Fruit fly (Drosophila melanogaster) whole organism, embryonic: Measurements from ENCODE around the gene Cyp12a4.

ENCODE experiments used
- Aef1 ChIP-seq: fragments of 200-800 bp; sonication (Bioruptor generic); IDR thresholded peaks from 3 replicates; pipeline ENCODE4 v1.3.6; 2022; ENCODE audit warnings: missing biosample characterization, missing genetic modification characterization
- Antp ChIP-seq: fragments of 200-800 bp; sonication (Bioruptor generic); optimal IDR thresholded peaks from 3 replicates; lab custom pipeline; 2016; ENCODE audit warnings: missing biosample characterization, missing genetic modification characterization
- Atf6 ChIP-seq: fragments of 200-800 bp; sonication (Bioruptor generic); IDR thresholded peaks from 2 replicates; pipeline ENCODE4 v1.3.6; 2022; ENCODE audit warnings: missing biosample characterization, missing genetic modification characterization
- C15 ChIP-seq: fragments of 200-800 bp; sonication (Bioruptor generic); IDR thresholded peaks from 3 replicates; pipeline ENCODE4 v1.3.6; 2022; ENCODE audit warnings: missing biosample characterization, missing genetic modification characterization
- CG10321 ChIP-seq: fragments of 200-800 bp; sonication (Bioruptor generic); IDR thresholded peaks from 2 replicates; pipeline ENCODE4 v1.3.6; 2022; ENCODE audit warnings: missing biosample characterization, missing genetic modification characterization
- CG14050 ChIP-seq: fragments of 200-800 bp; sonication (Bioruptor generic); IDR thresholded peaks from 3 replicates; pipeline ENCODE4 v1.3.6; 2022; ENCODE audit warnings: missing biosample characterization, missing genetic modification characterization
- CG15269 ChIP-seq: fragments of 200-800 bp; sonication (Bioruptor generic); optimal IDR thresholded peaks from 2 replicates; lab custom pipeline; 2018; ENCODE audit warnings: missing biosample characterization, mild to moderate bottlenecking, missing genetic modification characterization, moderate library complexity
- CG18011 ChIP-seq: fragments of 200-800 bp; sonication (Bioruptor generic); optimal IDR thresholded peaks from 2 replicates; lab custom pipeline; 2017; ENCODE audit warnings: missing biosample characterization, missing genetic modification characterization, mild to moderate bottlenecking, moderate library complexity, missing genotype
- CG18619 ChIP-seq: fragments of 200-800 bp; sonication (Bioruptor generic); optimal IDR thresholded peaks from 3 replicates; lab custom pipeline; 2017; ENCODE audit warnings: missing biosample characterization, mild to moderate bottlenecking, missing genetic modification characterization
- CG2116 ChIP-seq: fragments of 200-800 bp; sonication (Bioruptor generic); optimal IDR thresholded peaks from 3 replicates; lab custom pipeline; 2018; ENCODE audit warnings: missing biosample characterization, mild to moderate bottlenecking, missing genetic modification characterization
- CG2199 ChIP-seq: fragments of 200-800 bp; sonication (Bioruptor generic); IDR thresholded peaks from 3 replicates; pipeline ENCODE4 v1.3.6; 2022; ENCODE audit warnings: missing biosample characterization, missing genetic modification characterization
- CG34376 ChIP-seq: fragments of 200-800 bp; sonication (Bioruptor generic); optimal IDR thresholded peaks from 2 replicates; lab custom pipeline; 2018; ENCODE audit warnings: missing biosample characterization, mild to moderate bottlenecking, missing genetic modification characterization
- CG3847 ChIP-seq: fragments of 200-800 bp; sonication (Bioruptor generic); IDR thresholded peaks from 2 replicates; pipeline ENCODE4 v1.3.6; 2022; ENCODE audit warnings: missing biosample characterization, missing genetic modification characterization
- CG4617 ChIP-seq: fragments of 200-800 bp; sonication (Bioruptor generic); optimal IDR thresholded peaks from 3 replicates; lab custom pipeline; 2016; ENCODE audit warnings: missing biosample characterization, missing genetic modification characterization, borderline replicate concordance
- CG4854 ChIP-seq: fragments of 200-800 bp; sonication (Bioruptor generic); optimal IDR thresholded peaks from 2 replicates; lab custom pipeline; 2016; ENCODE audit warnings: missing biosample characterization, missing genetic modification characterization, inconsistent platforms
- CG6683 ChIP-seq: fragments of 200-800 bp; sonication (Bioruptor generic); optimal IDR thresholded peaks from 2 replicates; lab custom pipeline; 2017; ENCODE audit warnings: missing biosample characterization, mild to moderate bottlenecking, missing genetic modification characterization, missing genetic modification reagents
- CG6765 ChIP-seq: fragments of 200-800 bp; sonication (Bioruptor generic); optimal IDR thresholded peaks from 3 replicates; lab custom pipeline; 2017; ENCODE audit warnings: missing biosample characterization, mild to moderate bottlenecking, missing genetic modification characterization
- CG6854 ChIP-seq: fragments of 200-800 bp; sonication (Bioruptor generic); optimal IDR thresholded peaks from 3 replicates; lab custom pipeline; 2017; ENCODE audit warnings: missing biosample characterization, mild to moderate bottlenecking, missing genetic modification characterization
- CG7928 ChIP-seq: fragments of 200-800 bp; sonication (Bioruptor generic); optimal IDR thresholded peaks from 2 replicates; lab custom pipeline; 2017; ENCODE audit warnings: missing biosample characterization, mild to moderate bottlenecking, missing genetic modification characterization
- CG7987 ChIP-seq: fragments of 200-800 bp; sonication (Bioruptor generic); optimal IDR thresholded peaks from 2 replicates; lab custom pipeline; 2018; ENCODE audit warnings: missing biosample characterization, mild to moderate bottlenecking, missing genetic modification characterization, moderate library complexity
- CG8765 ChIP-seq: fragments of 200-800 bp; sonication (Bioruptor generic); IDR thresholded peaks from 2 replicates; pipeline ENCODE4 v1.3.6; 2022; ENCODE audit warnings: missing biosample characterization, missing genetic modification characterization
- CG9876 ChIP-seq: fragments of 200-800 bp; sonication (Bioruptor generic); optimal IDR thresholded peaks from 2 replicates; lab custom pipeline; 2016; ENCODE audit warnings: missing biosample characterization, missing genetic modification characterization
- Dad ChIP-seq: fragments of 200-800 bp; sonication (Bioruptor generic); optimal IDR thresholded peaks from 3 replicates; lab custom pipeline; 2016; ENCODE audit warnings: missing biosample characterization, missing genetic modification characterization
- Doc2 ChIP-seq: fragments of 200-800 bp; sonication (Bioruptor generic); IDR thresholded peaks from 2 replicates; pipeline ENCODE4 v1.3.6; 2022; ENCODE audit warnings: missing biosample characterization, missing genetic modification characterization
- E2f1 ChIP-seq: fragments of 200-800 bp; sonication (Bioruptor generic); IDR thresholded peaks from 2 replicates; pipeline ENCODE4 v1.3.6; 2022; ENCODE audit warnings: missing biosample characterization, missing genetic modification characterization
- H15 ChIP-seq: fragments of 200-800 bp; sonication (Bioruptor generic); IDR thresholded peaks from 3 replicates; pipeline ENCODE4 v1.3.6; 2022; ENCODE audit warnings: missing biosample characterization, missing genetic modification characterization
- H2.0 ChIP-seq: fragments of 200-800 bp; sonication (Bioruptor generic); IDR thresholded peaks from 2 replicates; pipeline ENCODE4 v1.3.6; 2022; ENCODE audit warnings: missing biosample characterization, missing genetic modification characterization
- Hmx ChIP-seq: fragments of 200-800 bp; sonication (Bioruptor generic); optimal IDR thresholded peaks from 2 replicates; lab custom pipeline; 2016; ENCODE audit warnings: missing biosample characterization, missing genetic modification characterization
- Hr39 ChIP-seq: fragments of >200 bp; optimal IDR thresholded peaks from 2 replicates; lab custom pipeline; 2017
- NC2β ChIP-seq: fragments of 200-800 bp; sonication (Bioruptor generic); optimal IDR thresholded peaks from 2 replicates; lab custom pipeline; 2016; ENCODE audit warnings: missing biosample characterization, missing genetic modification characterization
- Six4 ChIP-seq: fragments of 200-800 bp; sonication (Bioruptor generic); optimal IDR thresholded peaks from 2 replicates; lab custom pipeline; 2016; ENCODE audit warnings: missing biosample characterization, missing genetic modification characterization
- Trl ChIP-seq, 3 experiments: fragments of >200 bp in 2 of 3; fragments of 200-800 bp in 1 of 3; sonication (Bioruptor generic) in 1 of 3; optimal IDR thresholded peaks; 2 replicates in 1 of 3; 3 replicates in 2 of 3; lab custom pipeline; 2016 to 2017; ENCODE audit warnings: missing biosample characterization in 1 of 3, missing genetic modification characterization in 1 of 3
- ase ChIP-seq: fragments of 200-800 bp; sonication (Bioruptor generic); IDR thresholded peaks from 3 replicates; pipeline ENCODE4 v1.3.6; 2022; ENCODE audit warnings: missing biosample characterization, missing genetic modification characterization
- az2 ChIP-seq: fragments of 200-800 bp; sonication (Bioruptor generic); optimal IDR thresholded peaks from 3 replicates; lab custom pipeline; 2016; ENCODE audit warnings: missing biosample characterization, missing genetic modification characterization
- chm ChIP-seq: fragments of 200-800 bp; sonication (Bioruptor generic); IDR thresholded peaks from 2 replicates; pipeline ENCODE4 v1.3.6; 2022; ENCODE audit warnings: missing biosample characterization, missing genetic modification characterization
- dimm ChIP-seq: fragments of 200-800 bp; sonication (Bioruptor generic); IDR thresholded peaks from 2 replicates; pipeline ENCODE4 v1.3.6; 2022; ENCODE audit warnings: missing biosample characterization, missing genetic modification characterization
- dysf ChIP-seq: fragments of 200-800 bp; sonication (Bioruptor generic); IDR thresholded peaks from 3 replicates; pipeline ENCODE4 v1.3.6; 2022; ENCODE audit warnings: missing biosample characterization, missing genetic modification characterization
- ems ChIP-seq: fragments of 200-800 bp; sonication (Bioruptor generic); optimal IDR thresholded peaks from 3 replicates; lab custom pipeline; 2016; ENCODE audit warnings: missing biosample characterization, missing genetic modification characterization
- fd3F ChIP-seq: fragments of 200-800 bp; sonication (Bioruptor generic); optimal IDR thresholded peaks from 2 replicates; lab custom pipeline; 2018; ENCODE audit warnings: missing biosample characterization, mild to moderate bottlenecking, missing genetic modification characterization, moderate library complexity
- h ChIP-seq: fragments of >200 bp; optimal IDR thresholded peaks from 2 replicates; lab custom pipeline; 2017
- oc ChIP-seq: fragments of 200-800 bp; sonication (Bioruptor generic); optimal IDR thresholded peaks from 2 replicates; lab custom pipeline; 2018; ENCODE audit warnings: missing biosample characterization, mild to moderate bottlenecking, missing genetic modification characterization, moderate library complexity
- pros ChIP-seq: fragments of 200-800 bp; sonication (Bioruptor generic); optimal IDR thresholded peaks from 3 replicates; lab custom pipeline; 2019; ENCODE audit warnings: missing biosample characterization, mild to moderate bottlenecking, missing genetic modification characterization, moderate library complexity
- rib ChIP-seq: fragments of 200-800 bp; sonication (Bioruptor generic); IDR thresholded peaks from 2 replicates; pipeline ENCODE4 v1.3.6; 2022; ENCODE audit warnings: missing biosample characterization, missing genetic modification characterization
- ro ChIP-seq: fragments of 200-800 bp; sonication (Bioruptor generic); IDR thresholded peaks from 2 replicates; pipeline ENCODE4 v1.3.6; 2022; ENCODE audit warnings: missing biosample characterization, missing genetic modification characterization
- run ChIP-seq: fragments of 200-800 bp; sonication (Bioruptor generic); optimal IDR thresholded peaks from 3 replicates; lab custom pipeline; 2018; ENCODE audit warnings: missing biosample characterization, mild to moderate bottlenecking, missing genetic modification characterization
- sc ChIP-seq, 3 experiments: fragments of >200 bp in 2 of 3; fragments of 200-800 bp in 1 of 3; sonication (Bioruptor generic) in 1 of 3; optimal IDR thresholded peaks; 2 replicates in 2 of 3; 3 replicates in 1 of 3; lab custom pipeline; 2017; ENCODE audit warnings: mild to moderate bottlenecking in 1 of 3, missing biosample characterization in 1 of 3, missing genetic modification characterization in 1 of 3, missing genetic modification reagents in 1 of 3
- sens-2 ChIP-seq: fragments of 200-800 bp; sonication (Bioruptor generic); IDR thresholded peaks from 2 replicates; pipeline ENCODE4 v1.3.6; 2022; ENCODE audit warnings: missing biosample characterization, missing genetic modification characterization
- slbo ChIP-seq: fragments of 200-800 bp; sonication (Bioruptor generic); IDR thresholded peaks from 2 replicates; pipeline ENCODE4 v1.3.6; 2022; ENCODE audit warnings: missing biosample characterization, missing genetic modification characterization
- trh ChIP-seq: fragments of 200-800 bp; sonication (Bioruptor generic); optimal IDR thresholded peaks from 2 replicates; lab custom pipeline; 2016; ENCODE audit warnings: missing biosample characterization, missing genetic modification characterization
- zen ChIP-seq: fragments of 200-800 bp; sonication (Bioruptor generic); optimal IDR thresholded peaks from 3 replicates; lab custom pipeline; 2018; ENCODE audit warnings: missing biosample characterization, mild to moderate bottlenecking, missing genetic modification characterization, moderate library complexity

Cyp12a4 gene

dm6 chr3R:19147511-19148239 is 12.7 kb downstream of the Cyp12a4 start, which contains the start of gene Ppcs (continued):
- TF ChIP-seq C15 (GFP tag; lab: Robert Waterston, UW) (no peak), zen (peak; percentile 26), CG2116 (GFP tag; lab: Kevin White, UChicago) (peak; percentile 69), slbo (GFP tag; lab: Robert Waterston, UW) (peak; percentile 51; the same call in 1 of the 2 replicates), ro (GFP tag; lab: Robert Waterston, UW) (no peak), Hr39 (lab: Kevin White, UChicago) (no peak), pros (no peak), CG4617 (peak; percentile 71), trh (no peak), CG15269 (peak; percentile 29), H15 (GFP tag; lab: Robert Waterston, UW) (no peak), h (no peak), Six4 (GFP tag; lab: Kevin White, UChicago) (peak; percentile 42), Dad (peak; percentile 62), CG34376 (GFP tag; lab: Kevin White, UChicago) (peak; percentile 85), CG2199 (GFP tag; lab: Robert Waterston, UW) (0 out of 3 replicates have a peak, but pooled peaks have one; percentile 27), dysf (GFP tag; lab: Robert Waterston, UW) (peak; percentile 22; the same call in 1 of the 3 replicates), CG9876 (GFP tag; lab: Kevin White, UChicago) (peak; percentile 59), fd3F (peak; percentile 49), CG6683 (peak; percentile 49), ems (GFP tag; lab: Kevin White, UChicago) (peak; percentile 48), Aef1 (peak; percentile 37; the same call in 2 of the 3 replicates), CG14050 (GFP tag; lab: Robert Waterston, UW) (no peak), CG18011 (GFP tag; lab: Kevin White, UChicago) (peak; percentile 19), dimm (GFP tag; lab: Robert Waterston, UW) (no peak), Hmx (no peak), CG8765 (GFP tag; lab: Robert Waterston, UW) (no peak), CG3847 (GFP tag; lab: Robert Waterston, UW) (peak; percentile 71), chm (peak; percentile 58; the same call in 1 of the 2 replicates), ase (no peak), sens-2 (GFP tag; lab: Robert Waterston, UW) (no peak), CG6765 (peak; percentile 4), CG7987 (GFP tag; lab: Kevin White, UChicago) (peak; percentile 13), CG6854 (peak; percentile 67), sc (optimal IDR thresholded peaks at IDR 0.05; lab: Kevin White, UChicago) (no peak), sc (GFP tag; optimal IDR thresholded peaks at IDR 0.05; lab: Kevin White, UChicago) (peak; percentile 20), E2f1 (GFP tag; lab: Robert Waterston, UW) (no peak), CG18619 (GFP tag; lab: Kevin White, UChicago) (peak; percentile 69), Trl (optimal IDR thresholded peaks at IDR 0.05; lab: Kevin White, UChicago) (peak; percentile 88 to 96), Trl (GFP tag; optimal IDR thresholded peaks at IDR 0.05; lab: Kevin White, UChicago) (peak; percentile 66), H2.0 (GFP tag; lab: Robert Waterston, UW) (no peak), Doc2 (no peak), CG4854 (GFP tag; lab: Kevin White, UChicago) (peak; percentile 43), NC2β (GFP tag; lab: Kevin White, UChicago) (peak; percentile 50), Atf6 (GFP tag; lab: Robert Waterston, UW) (peak; percentile 8; the same call in 1 of the 2 replicates), rib (GFP tag; lab: Robert Waterston, UW) (peak; percentile 64; the same call in 1 of the 2 replicates), CG10321 (no peak), az2 (GFP tag; lab: Kevin White, UChicago) (peak; percentile 57), CG7928 (GFP tag; lab: Kevin White, UChicago) (peak; percentile 49), run (tag; lab: Kevin White, UChicago) (no peak), Antp (peak; percentile 50), oc (tag; lab: Kevin White, UChicago) (no peak)
